Worm (Caenorhabditis elegans) whole organism, young adult: ENCODE measurements around the gene sdz-15.

Source experiments
- F22D6.2 ChIP-seq: sonication (generic microtip); optimal IDR thresholded peaks from 2 replicates; lab custom pipeline; 2016; ENCODE audit warnings: mild to moderate bottlenecking, missing genetic modification characterization, missing compliant biosample characterization
- F33H1.4 ChIP-seq: fragments of 200-800 bp; sonication (Bioruptor generic); IDR thresholded peaks from 2 replicates; pipeline ENCODE4 v1.3.6; 2022; ENCODE audit warnings: missing genetic modification reagents, missing genetic modification characterization, missing compliant biosample characterization
- F49E8.2 ChIP-seq: sonication (generic microtip); optimal IDR thresholded peaks from 3 replicates; lab custom pipeline; 2017; ENCODE audit warnings: missing genetic modification characterization, mild to moderate bottlenecking, missing compliant biosample characterization, antibody characterized with exemption, moderate library complexity; ENCODE audit not compliant: insufficient read depth
- K12H6.12 ChIP-seq: fragments of 200-800 bp; sonication (Bioruptor generic); optimal IDR thresholded peaks from 2 replicates; lab custom pipeline; 2018; ENCODE audit warnings: mild to moderate bottlenecking, missing genetic modification characterization, missing compliant biosample characterization
- Y79H2A.3 ChIP-seq: fragments of 200-800 bp; sonication (Bioruptor generic); conservative IDR thresholded peaks from 2 replicates; pipeline ENCODE4 v1.3.6; 2022; ENCODE audit warnings: missing genetic modification reagents, missing genetic modification characterization, missing compliant biosample characterization
- cebp-2 ChIP-seq: fragments of 200-800 bp; sonication (Bioruptor generic); IDR thresholded peaks from 2 replicates; pipeline ENCODE4 v1.3.6; 2022; ENCODE audit warnings: missing genetic modification characterization, missing compliant biosample characterization
- ceh-40 ChIP-seq: fragments of 200-800 bp; sonication (Bioruptor generic); IDR thresholded peaks from 2 replicates; pipeline ENCODE4 v1.3.6; 2022; ENCODE audit warnings: missing genetic modification characterization, missing compliant biosample characterization
- ets-4 ChIP-seq: fragments of 200-800 bp; sonication (Bioruptor generic); optimal IDR thresholded peaks from 2 replicates; lab custom pipeline; 2018; ENCODE audit warnings: mild to moderate bottlenecking, missing genetic modification characterization, missing compliant biosample characterization
- mxl-1 ChIP-seq: sonication (generic microtip); optimal IDR thresholded peaks from 2 replicates; lab custom pipeline; 2016; ENCODE audit warnings: missing genetic modification characterization, missing compliant biosample characterization

ce11 chrIII:6478256-6479004 is 19.8 kb upstream of the sdz-15 start, which contains the start of gene zip-8:
- TF ChIP-seq cebp-2 (GFP tag; lab: Robert Waterston, UW), result no peak
- no peak for TF ChIP-seq F33H1.4 (GFP tag; lab: Robert Waterston, UW)
- no peak for TF ChIP-seq ets-4
- TF ChIP-seq K12H6.12 (tag; lab: Kevin White, UChicago), result no peak
- no peak for TF ChIP-seq F49E8.2 (tag; lab: Kevin White, UChicago)
- no peak for TF ChIP-seq F22D6.2
- TF ChIP-seq Y79H2A.3 (GFP tag; lab: Robert Waterston, UW), result no peak
- TF ChIP-seq mxl-1 (tag; lab: Kevin White, UChicago), result no peak
- no peak for TF ChIP-seq ceh-40 (GFP tag; lab: Robert Waterston, UW)
